Fruit fly (Drosophila melanogaster): Measurements from ENCODE around the gene mmm.

The mmm gene

dm6 chr3L:7592113-7592752 is 9.0 kb downstream of the mmm start (continued):
- TF ChIP-seq Doc2 (GFP tag; IDR thresholded peaks at IDR 0.05) (no peak), ro (GFP tag; IDR thresholded peaks at IDR 0.05) (no peak), CG17612 (GFP tag; IDR thresholded peaks at IDR 0.05) (no peak), Spps (tag; optimal IDR thresholded peaks at IDR 0.05) (peak; percentile 17), CG15269 (tag; optimal IDR thresholded peaks at IDR 0.05) (no peak), CG7271 (tag; optimal IDR thresholded peaks at IDR 0.05) (no peak), CG17328 (GFP tag; IDR thresholded peaks at IDR 0.05) (peak; percentile 45; the same call in 1 of the 2 replicates), Aef1 (GFP tag; IDR thresholded peaks at IDR 0.05) (no peak), fd64A (GFP tag; optimal IDR thresholded peaks at IDR 0.05) (no peak), CG18011 (GFP tag; optimal IDR thresholded peaks at IDR 0.05) (no peak), CG9215 (GFP tag; IDR thresholded peaks at IDR 0.05) (no peak), ind (GFP tag; optimal IDR thresholded peaks at IDR 0.05) (no peak), sna (GFP tag; IDR thresholded peaks at IDR 0.05; ENCODE audit: partially characterized antibody) (no peak), Nf-YA (GFP tag; IDR thresholded peaks at IDR 0.05) (no peak), ci (GFP tag; IDR thresholded peaks at IDR 0.05) (no peak), CG6854 (GFP tag; optimal IDR thresholded peaks at IDR 0.05) (no peak), ara (GFP tag; IDR thresholded peaks at IDR 0.05) (no peak; the same call in 1 of the 2 replicates), CG4424 (GFP tag; optimal IDR thresholded peaks at IDR 0.05) (peak; percentile 40), CG9932 (GFP tag; IDR thresholded peaks at IDR 0.05) (no peak), CG17361 (GFP tag; IDR thresholded peaks at IDR 0.05) (peak; percentile 37; the same call in 2 of the 3 replicates), Ets97D (GFP tag; optimal IDR thresholded peaks at IDR 0.05) (no peak), Nf-YB (GFP tag; optimal IDR thresholded peaks at IDR 0.05) (peak; percentile 4), Ets65A (GFP tag) (peak; percentile 17), Sox100B (GFP tag; optimal IDR thresholded peaks at IDR 0.05) (peak; percentile 72), Hmr (GFP tag; optimal IDR thresholded peaks at IDR 0.05) (no peak), bcd (GFP tag; optimal IDR thresholded peaks at IDR 0.05) (peak; percentile 4), CG8388 (GFP tag; optimal IDR thresholded peaks at IDR 0.05) (peak; percentile 66), Sry-δ (GFP tag; optimal IDR thresholded peaks at IDR 0.05) (no peak), CG6175 (GFP tag; IDR thresholded peaks at IDR 0.05) (no peak), Adf1 (GFP tag; IDR thresholded peaks at IDR 0.05) (no peak), stc (GFP tag; IDR thresholded peaks at IDR 0.05) (0 out of 2 replicates have a peak, but pooled peaks have one; percentile 14), CG2875 (GFP tag; optimal IDR thresholded peaks at IDR 0.05) (peak; percentile 29), Pdp1 (GFP tag; optimal IDR thresholded peaks at IDR 0.05) (no peak), CG16779 (GFP tag; IDR thresholded peaks at IDR 0.05) (no peak), CG2129 (GFP tag; IDR thresholded peaks at IDR 0.05; ENCODE audit: partially characterized antibody) (no peak), CG30403 (GFP tag; optimal IDR thresholded peaks at IDR 0.05) (peak; percentile 41), CG15011 (GFP tag; optimal IDR thresholded peaks at IDR 0.05) (no peak), CG12659 (GFP tag; optimal IDR thresholded peaks at IDR 0.05) (peak; percentile 17), CG2678 (tag; optimal IDR thresholded peaks at IDR 0.05) (no peak), CG4854 (GFP tag; optimal IDR thresholded peaks at IDR 0.05) (no peak), CG13894 (tag; optimal IDR thresholded peaks at IDR 0.05) (no peak), dm (GFP tag; optimal IDR thresholded peaks at IDR 0.05) (no peak), bsh (GFP tag; optimal IDR thresholded peaks at IDR 0.05) (peak in 1 of 2 experiments; percentile 70), nerfin-2 (GFP tag; IDR thresholded peaks at IDR 0.05; ENCODE audit: partially characterized antibody) (no peak), Gug (GFP tag; IDR thresholded peaks at IDR 0.05) (no peak), CG13624 (GFP tag; optimal IDR thresholded peaks at IDR 0.05) (no peak), CG6765 (GFP tag; optimal IDR thresholded peaks at IDR 0.05) (no peak), CG9437 (GFP tag; optimal IDR thresholded peaks at IDR 0.05) (peak; percentile 30), E2f1 (GFP tag; IDR thresholded peaks at IDR 0.05) (no peak), tap (tag; optimal IDR thresholded peaks at IDR 0.05) (peak; percentile 55)

Measured in whole organism, embryonic.